Fruit fly (Drosophila melanogaster) whole organism, embryonic: ENCODE results near the gene CG12951.

ENCODE experiments used
- CG11723 ChIP-seq: fragments of 200-800 bp; sonication (Bioruptor generic); optimal IDR thresholded peaks from 2 replicates; lab custom pipeline; 2017; ENCODE audit warnings: missing biosample characterization, mild to moderate bottlenecking, missing genetic modification characterization
- CG2875 ChIP-seq: fragments of 200-800 bp; sonication (Bioruptor generic); optimal IDR thresholded peaks from 2 replicates; lab custom pipeline; 2017; ENCODE audit warnings: missing biosample characterization, mild to moderate bottlenecking, missing genetic modification characterization, missing genetic modification reagents
- CG4404 ChIP-seq: fragments of 200-800 bp; sonication (Bioruptor generic); IDR thresholded peaks from 2 replicates; pipeline ENCODE4 v1.3.6; 2022; ENCODE audit warnings: missing biosample characterization, missing genetic modification characterization
- Dek ChIP-seq: fragments of 200-800 bp; sonication (Bioruptor generic); optimal IDR thresholded peaks from 3 replicates; lab custom pipeline; 2019; ENCODE audit warnings: missing biosample characterization, mild to moderate bottlenecking, missing genetic modification characterization, moderate library complexity
- Poxn ChIP-seq: fragments of 200-800 bp; sonication (Bioruptor generic); IDR thresholded peaks from 2 replicates; pipeline ENCODE4 v1.3.6; 2022; ENCODE audit warnings: missing biosample characterization, missing genetic modification characterization
- schlank ChIP-seq: fragments of 200-800 bp; sonication (Bioruptor generic); optimal IDR thresholded peaks from 2 replicates; lab custom pipeline; 2018; ENCODE audit warnings: missing biosample characterization, mild to moderate bottlenecking, missing genetic modification characterization

DNA sequence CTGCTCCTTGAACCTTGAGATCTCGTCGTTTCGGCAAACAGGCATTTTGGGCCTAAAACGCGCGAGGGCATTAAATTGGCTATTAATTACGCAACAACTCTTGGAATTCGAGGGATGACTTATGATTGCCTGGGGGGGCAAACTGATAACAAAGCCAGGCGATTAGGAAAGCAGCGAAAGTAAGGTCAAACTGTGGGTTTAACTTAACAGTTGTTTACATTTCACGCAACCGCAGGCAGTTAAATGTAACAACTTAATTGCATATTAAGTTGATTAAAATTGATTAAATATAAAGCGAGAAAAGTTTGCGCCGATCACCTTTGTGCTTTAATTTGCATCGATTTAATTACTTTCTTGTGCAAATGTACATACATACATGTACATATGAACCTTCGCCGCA is 42.4 kb downstream of the CG12951 start:
- TF ChIP-seq CG11723 (GFP tag; lab: Kevin White, UChicago) = no peak
- TF ChIP-seq CG2875 = no peak
- TF ChIP-seq Poxn (GFP tag; lab: Robert Waterston, UW) = no peak
- no peak for TF ChIP-seq Dek
- TF ChIP-seq CG4404 (GFP tag; lab: Robert Waterston, UW) = no peak
- TF ChIP-seq schlank (tag; lab: Kevin White, UChicago) = no peak
